Worm (Caenorhabditis elegans): ENCODE data around the gene atg-9.

- TF ChIP-seq ceh-82 (tag; optimal IDR thresholded peaks at IDR 0.05) (no peak), skn-1 (tag; optimal IDR thresholded peaks at IDR 0.05) (no peak), nhr-77 (tag; optimal IDR thresholded peaks at IDR 0.05) (no peak), R02D3.7 (tag; optimal IDR thresholded peaks at IDR 0.05) (no peak), sem-4 (tag; optimal IDR thresholded peaks at IDR 0.05) (no peak), ama-1 (optimal IDR thresholded peaks at IDR 0.05) (no peak), unc-39 (tag; optimal IDR thresholded peaks at IDR 0.05) (no peak), aly-2 (tag; optimal IDR thresholded peaks at IDR 0.05) (no peak), nhr-10 (tag; optimal IDR thresholded peaks at IDR 0.05) (no peak)
Observed at ce11 chrV:350822-351221, 1.6 kb downstream of the atg-9 start.
